Fruit fly (Drosophila melanogaster) whole organism, embryonic: Measurements from ENCODE around the gene Cdk1.

Source experiments
- Abd-B ChIP-seq: fragments of 200-800 bp; sonication (Bioruptor generic); optimal IDR thresholded peaks from 2 replicates; lab custom pipeline; 2018; ENCODE audit warnings: missing biosample characterization, mild to moderate bottlenecking, missing genetic modification characterization, moderate library complexity
- Ada2b ChIP-seq: fragments of 200-800 bp; sonication (Bioruptor generic); IDR thresholded peaks from 2 replicates; pipeline ENCODE4 v1.3.6; 2022; ENCODE audit warnings: missing biosample characterization, missing genetic modification characterization
- Bteb2 ChIP-seq: fragments of 200-800 bp; sonication (Bioruptor generic); optimal IDR thresholded peaks from 2 replicates; lab custom pipeline; 2016; ENCODE audit warnings: missing biosample characterization, missing genetic modification characterization
- C15 ChIP-seq: fragments of 200-800 bp; sonication (Bioruptor generic); IDR thresholded peaks from 3 replicates; pipeline ENCODE4 v1.3.6; 2022; ENCODE audit warnings: missing biosample characterization, missing genetic modification characterization
- CG12104 ChIP-seq: fragments of 200-800 bp; sonication (Bioruptor generic); optimal IDR thresholded peaks from 3 replicates; lab custom pipeline; 2016; ENCODE audit warnings: missing biosample characterization, missing genetic modification characterization
- CG12236 ChIP-seq: fragments of 200-800 bp; sonication (Bioruptor generic); optimal IDR thresholded peaks from 2 replicates; lab custom pipeline; 2016; ENCODE audit warnings: missing biosample characterization, missing genetic modification characterization
- CG12299 ChIP-seq: fragments of 200-800 bp; sonication (Bioruptor generic); optimal IDR thresholded peaks from 2 replicates; lab custom pipeline; 2018; ENCODE audit warnings: missing biosample characterization, mild to moderate bottlenecking, missing genetic modification characterization
- CG17359 ChIP-seq: fragments of 200-800 bp; sonication (Bioruptor generic); optimal IDR thresholded peaks from 3 replicates; lab custom pipeline; 2018; ENCODE audit warnings: missing biosample characterization, mild to moderate bottlenecking, missing genetic modification characterization, moderate library complexity
- CG2712 ChIP-seq: fragments of 200-800 bp; optimal IDR thresholded peaks from 3 replicates; lab custom pipeline; 2019; ENCODE audit warnings: missing biosample characterization, mild to moderate bottlenecking, missing genetic modification characterization, moderate library complexity
- CG31224 ChIP-seq: fragments of 200-800 bp; sonication (Bioruptor generic); IDR thresholded peaks from 2 replicates; pipeline ENCODE4 v1.3.6; 2022; ENCODE audit warnings: missing biosample characterization, missing genetic modification characterization
- CG33213 ChIP-seq: fragments of 200-800 bp; sonication (Bioruptor generic); optimal IDR thresholded peaks from 3 replicates; lab custom pipeline; 2016; ENCODE audit warnings: missing biosample characterization, missing genetic modification characterization
- CG33557 ChIP-seq: fragments of 200-800 bp; sonication (Bioruptor generic); optimal IDR thresholded peaks from 2 replicates; lab custom pipeline; 2019; ENCODE audit warnings: missing biosample characterization, mild to moderate bottlenecking, missing genetic modification characterization, moderate library complexity
- CG43689 ChIP-seq: fragments of 200-800 bp; sonication (Bioruptor generic); IDR thresholded peaks from 2 replicates; pipeline ENCODE4 v1.3.6; 2022; ENCODE audit warnings: missing biosample characterization, missing genetic modification characterization
- CG7357 ChIP-seq: fragments of 200-800 bp; sonication (Bioruptor generic); IDR thresholded peaks from 3 replicates; pipeline ENCODE4 v1.3.6; 2022; ENCODE audit warnings: missing biosample characterization, missing genetic modification characterization
- CG9609 ChIP-seq: fragments of 200-800 bp; sonication (Bioruptor generic); optimal IDR thresholded peaks from 3 replicates; lab custom pipeline; 2016; ENCODE audit warnings: missing biosample characterization, missing genetic modification characterization
- CHES-1-like ChIP-seq: fragments of 200-800 bp; sonication (Bioruptor generic); optimal IDR thresholded peaks from 2 replicates; lab custom pipeline; 2016; ENCODE audit warnings: missing biosample characterization, missing genetic modification characterization
- Deaf1 ChIP-seq: fragments of 200-800 bp; optimal IDR thresholded peaks from 3 replicates; lab custom pipeline; 2019; ENCODE audit warnings: missing biosample characterization, mild to moderate bottlenecking, missing genetic modification characterization, moderate library complexity
- Elba2 ChIP-seq: fragments of 200-800 bp; sonication (Bioruptor generic); optimal IDR thresholded peaks from 3 replicates; lab custom pipeline; 2016; ENCODE audit warnings: missing biosample characterization, missing genetic modification characterization
- Ets65A ChIP-seq: fragments of 200-800 bp; sonication (Bioruptor generic); peaks from one replicate; lab custom pipeline; 2016; ENCODE audit warnings: missing biosample characterization, missing genetic modification characterization
- HLH4C ChIP-seq: fragments of 200-800 bp; sonication (Bioruptor generic); IDR thresholded peaks from 3 replicates; pipeline ENCODE4 v1.3.6; 2022; ENCODE audit warnings: missing biosample characterization, missing genetic modification characterization; ENCODE audit not compliant: partially characterized antibody
- HLH54F ChIP-seq: fragments of 200-800 bp; sonication (Bioruptor generic); optimal IDR thresholded peaks from 3 replicates; lab custom pipeline; 2016; ENCODE audit warnings: missing biosample characterization, missing genetic modification characterization
- Mad ChIP-seq: fragments of 200-800 bp; sonication (Bioruptor generic); optimal IDR thresholded peaks from 2 replicates; lab custom pipeline; 2016; ENCODE audit warnings: missing biosample characterization, missing genetic modification characterization
- Max ChIP-seq: fragments of 200-800 bp; sonication (Bioruptor generic); optimal IDR thresholded peaks from 2 replicates; lab custom pipeline; 2016; ENCODE audit warnings: missing biosample characterization, mild to moderate bottlenecking, missing genetic modification characterization
- Med ChIP-seq: fragments of 200-800 bp; sonication (Bioruptor generic); peaks from one replicate; lab custom pipeline; 2016; ENCODE audit warnings: missing biosample characterization, missing genetic modification characterization, mild to moderate bottlenecking, inconsistent platforms, moderate library complexity
- Myb ChIP-seq: fragments of 200-800 bp; sonication (Bioruptor generic); optimal IDR thresholded peaks from 2 replicates; lab custom pipeline; 2016; ENCODE audit warnings: missing biosample characterization, missing genetic modification characterization
- NC2β ChIP-seq: fragments of 200-800 bp; sonication (Bioruptor generic); optimal IDR thresholded peaks from 2 replicates; lab custom pipeline; 2016; ENCODE audit warnings: missing biosample characterization, missing genetic modification characterization
- Oaz ChIP-seq: fragments of 200-800 bp; sonication (Bioruptor generic); IDR thresholded peaks from 2 replicates; pipeline ENCODE4 v1.3.6; 2022; ENCODE audit warnings: missing biosample characterization, missing genetic modification characterization
- Opbp ChIP-seq: fragments of 200-800 bp; sonication (Bioruptor generic); IDR thresholded peaks from 3 replicates; pipeline ENCODE4 v1.3.6; 2022; ENCODE audit warnings: missing biosample characterization, missing genetic modification characterization; ENCODE audit not compliant: partially characterized antibody
- Pdp1 ChIP-seq, 2 experiments: fragments of 200-800 bp; sonication (Bioruptor generic); optimal IDR thresholded peaks; 3 replicates each; lab custom pipeline; 2016; ENCODE audit warnings: missing biosample characterization in 2 of 2, missing genetic modification characterization in 2 of 2, mild to moderate bottlenecking in 1 of 2, moderate library complexity in 1 of 2
- Rx ChIP-seq: fragments of 200-800 bp; sonication (Bioruptor generic); IDR thresholded peaks from 2 replicates; pipeline ENCODE4 v1.3.6; 2022; ENCODE audit warnings: missing biosample characterization, missing genetic modification characterization
- Sin3A ChIP-seq: fragments of >200 bp; optimal IDR thresholded peaks from 2 replicates; lab custom pipeline; 2018
- Spps ChIP-seq: fragments of 200-800 bp; sonication (Bioruptor generic); optimal IDR thresholded peaks from 2 replicates; lab custom pipeline; 2018; ENCODE audit warnings: missing biosample characterization, mild to moderate bottlenecking, missing genetic modification characterization
- Sry-δ ChIP-seq: fragments of 200-800 bp; sonication (Bioruptor generic); optimal IDR thresholded peaks from 2 replicates; lab custom pipeline; 2016; ENCODE audit warnings: missing biosample characterization, missing genetic modification characterization
- al ChIP-seq: fragments of 200-800 bp; sonication (Bioruptor generic); IDR thresholded peaks from 2 replicates; pipeline ENCODE4 v1.3.6; 2022; ENCODE audit warnings: missing biosample characterization, missing genetic modification characterization
- bcd ChIP-seq: fragments of 200-800 bp; sonication (Bioruptor generic); optimal IDR thresholded peaks from 2 replicates; lab custom pipeline; 2017; ENCODE audit warnings: missing biosample characterization, mild to moderate bottlenecking, missing genetic modification characterization
- cad ChIP-seq: fragments of >200 bp; optimal IDR thresholded peaks from 2 replicates; lab custom pipeline; 2017; ENCODE audit warnings: missing biosample characterization, missing genetic modification characterization
- croc ChIP-seq: fragments of 200-800 bp; sonication (Bioruptor generic); conservative IDR thresholded peaks from 3 replicates; pipeline ENCODE4 v1.3.6; 2022; ENCODE audit warnings: missing biosample characterization, missing genetic modification characterization
- fd64A ChIP-seq: fragments of 200-800 bp; sonication (Bioruptor generic); optimal IDR thresholded peaks from 3 replicates; lab custom pipeline; 2018; ENCODE audit warnings: missing biosample characterization, mild to moderate bottlenecking, missing genetic modification characterization
- ham ChIP-seq: fragments of 200-800 bp; sonication (Bioruptor generic); IDR thresholded peaks from 2 replicates; pipeline ENCODE4 v1.3.6; 2022; ENCODE audit warnings: missing biosample characterization, missing genetic modification characterization
- maf-S ChIP-seq: fragments of 200-800 bp; sonication (Bioruptor generic); optimal IDR thresholded peaks from 2 replicates; lab custom pipeline; 2016; ENCODE audit warnings: missing biosample characterization, missing genetic modification characterization
- mam ChIP-seq: fragments of 200-800 bp; sonication (Bioruptor generic); optimal IDR thresholded peaks from 3 replicates; lab custom pipeline; 2016; ENCODE audit warnings: missing biosample characterization, missing genetic modification characterization
- mld ChIP-seq: fragments of 200-800 bp; sonication (Bioruptor generic); IDR thresholded peaks from 3 replicates; pipeline ENCODE4 v1.3.6; 2022; ENCODE audit warnings: missing biosample characterization, missing genetic modification characterization; ENCODE audit not compliant: partially characterized antibody
- nerfin-2 ChIP-seq: fragments of 200-800 bp; sonication (Bioruptor generic); IDR thresholded peaks from 2 replicates; pipeline ENCODE4 v1.3.6; 2022; ENCODE audit warnings: missing biosample characterization, missing genetic modification characterization; ENCODE audit not compliant: partially characterized antibody
- nmo ChIP-seq: fragments of 200-800 bp; sonication (Bioruptor generic); optimal IDR thresholded peaks from 2 replicates; lab custom pipeline; 2018; ENCODE audit warnings: missing biosample characterization, mild to moderate bottlenecking, missing genetic modification characterization, moderate library complexity
- pfk ChIP-seq: fragments of 200-800 bp; sonication (Bioruptor generic); optimal IDR thresholded peaks from 2 replicates; lab custom pipeline; 2018; ENCODE audit warnings: missing biosample characterization, mild to moderate bottlenecking, missing genetic modification characterization, moderate library complexity
- pum ChIP-seq: fragments of 200-800 bp; sonication (Bioruptor generic); optimal IDR thresholded peaks from 2 replicates; lab custom pipeline; 2016; ENCODE audit warnings: missing biosample characterization, missing genetic modification characterization
- sima ChIP-seq: fragments of 200-800 bp; sonication (Bioruptor generic); optimal IDR thresholded peaks from 2 replicates; lab custom pipeline; 2016; ENCODE audit warnings: missing biosample characterization, missing genetic modification characterization
- sug ChIP-seq: fragments of 200-800 bp; optimal IDR thresholded peaks from 2 replicates; lab custom pipeline; 2019; ENCODE audit warnings: missing biosample characterization, mild to moderate bottlenecking, missing genetic modification characterization, moderate library complexity
- tin ChIP-seq: fragments of 200-800 bp; sonication (Bioruptor generic); optimal IDR thresholded peaks from 3 replicates; lab custom pipeline; 2016; ENCODE audit warnings: missing biosample characterization, missing genetic modification characterization
- unpg ChIP-seq: fragments of 200-800 bp; sonication (Bioruptor generic); optimal IDR thresholded peaks from 3 replicates; lab custom pipeline; 2018; ENCODE audit warnings: missing biosample characterization, mild to moderate bottlenecking, missing genetic modification characterization, moderate library complexity
- zfh2 ChIP-seq: fragments of 200-800 bp; sonication (Bioruptor generic); optimal IDR thresholded peaks from 2 replicates; lab custom pipeline; 2016; ENCODE audit warnings: missing biosample characterization, missing genetic modification characterization

The Cdk1 gene

DNA sequence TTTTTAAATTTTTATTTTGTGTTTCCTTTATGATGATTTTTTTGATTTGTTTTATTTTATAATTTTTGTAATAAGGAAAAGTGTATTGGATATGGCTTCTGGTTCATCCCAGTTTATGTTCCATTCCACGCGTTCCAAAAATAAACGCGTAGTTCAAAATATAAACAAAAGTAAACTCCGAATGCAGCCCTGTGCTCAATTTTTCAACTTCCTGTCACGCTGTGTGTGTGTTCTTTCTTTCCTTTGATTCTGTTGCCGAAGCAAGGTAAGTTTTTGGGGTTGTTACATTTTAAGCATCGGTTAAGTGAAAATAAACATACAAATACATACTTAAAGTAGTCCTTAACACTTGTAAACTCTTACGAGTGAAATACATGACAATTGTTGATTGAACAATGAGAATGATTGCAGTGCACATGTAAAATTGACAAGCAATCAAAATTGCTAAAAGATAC, 22.1 kb upstream of the Cdk1 start, which contains the start of the genes Ip259 and RpS27A (continued):
- 0 out of 2 replicates have a peak, but pooled peaks have one; percentile 23 for TF ChIP-seq Oaz (GFP tag; lab: Robert Waterston, UW)
- TF ChIP-seq croc (GFP tag; lab: Robert Waterston, UW), result peak; percentile 61
- TF ChIP-seq Opbp (GFP tag; lab: Robert Waterston, UW), result no peak; the same call in 2 of the 3 replicates
- peak; percentile 97 for TF ChIP-seq Med (GFP tag; lab: Kevin White, UChicago)
- TF ChIP-seq al (GFP tag; lab: Robert Waterston, UW), result peak; percentile 56
- TF ChIP-seq C15 (GFP tag; lab: Robert Waterston, UW), result peak; percentile 65; the same call in 2 of the 3 replicates
- peak; percentile 86 for TF ChIP-seq Max (GFP tag; lab: Kevin White, UChicago)
- peak; percentile 75 for TF ChIP-seq sug (tag; lab: Kevin White, UChicago)
- no peak for TF ChIP-seq mld (GFP tag; lab: Robert Waterston, UW)
- peak; percentile 76 for TF ChIP-seq unpg (GFP tag; lab: Kevin White, UChicago)
- no peak for TF ChIP-seq Abd-B (GFP tag; lab: Kevin White, UChicago)
- TF ChIP-seq sima (GFP tag; lab: Kevin White, UChicago), result peak; percentile 43
- TF ChIP-seq bcd (GFP tag; lab: Kevin White, UChicago), result peak; percentile 89
- TF ChIP-seq CG17359, result peak; percentile 75
- TF ChIP-seq CG33213, result peak; percentile 88
- no peak for TF ChIP-seq Sin3A
- peak; percentile 42 for TF ChIP-seq Myb (GFP tag; lab: Kevin White, UChicago)
- TF ChIP-seq Ets65A (GFP tag; lab: Kevin White, UChicago), result peak; percentile 98
- TF ChIP-seq CG31224 (GFP tag; lab: Robert Waterston, UW), result peak; percentile 62
- TF ChIP-seq Mad, result peak; percentile 46
- peak; percentile 81 for TF ChIP-seq nmo
- TF ChIP-seq CHES-1-like (GFP tag; lab: Kevin White, UChicago), result peak; percentile 48
- peak; percentile 57 for TF ChIP-seq zfh2 (GFP tag; lab: Kevin White, UChicago)
- peak; percentile 30 for TF ChIP-seq pum (GFP tag; lab: Kevin White, UChicago)
- peak; percentile 58 for TF ChIP-seq HLH54F
- TF ChIP-seq Spps (tag; lab: Kevin White, UChicago), result peak; percentile 21
- TF ChIP-seq CG12104 (GFP tag; lab: Kevin White, UChicago), result peak; percentile 85
- TF ChIP-seq CG2712, result peak; percentile 79
- peak; percentile 64 for TF ChIP-seq CG12299
- peak; percentile 61; the same call in 1 of the 3 replicates for TF ChIP-seq CG7357
- TF ChIP-seq CG43689 (GFP tag; lab: Robert Waterston, UW), result no peak
- peak; percentile 96 for TF ChIP-seq pfk (GFP tag; lab: Kevin White, UChicago)
- TF ChIP-seq CG33557 (GFP tag; lab: Kevin White, UChicago), result peak; percentile 69
- peak; percentile 32 to 46 for TF ChIP-seq Pdp1 (GFP tag; optimal IDR thresholded peaks at IDR 0.05; lab: Kevin White, UChicago)
- TF ChIP-seq CG9609 (GFP tag; lab: Kevin White, UChicago), result peak; percentile 62
- peak; percentile 55 for TF ChIP-seq Bteb2 (GFP tag; lab: Kevin White, UChicago)
- no peak for TF ChIP-seq cad (GFP tag; lab: Kevin White, UChicago)
- peak; percentile 71 for TF ChIP-seq mam (GFP tag; lab: Kevin White, UChicago)
- peak; percentile 50 for TF ChIP-seq Sry-δ
- peak; percentile 96 for TF ChIP-seq NC2β
- peak; percentile 57 for TF ChIP-seq maf-S (GFP tag; lab: Kevin White, UChicago)
- TF ChIP-seq Rx, result no peak; the same call in 1 of the 2 replicates
- TF ChIP-seq tin (GFP tag; lab: Kevin White, UChicago), result peak; percentile 63
- TF ChIP-seq Ada2b (GFP tag; lab: Robert Waterston, UW), result no peak; the same call in 1 of the 2 replicates
- TF ChIP-seq Deaf1 (tag; lab: Kevin White, UChicago), result no peak
- TF ChIP-seq nerfin-2 (GFP tag; lab: Robert Waterston, UW), result no peak
- peak; percentile 9 for TF ChIP-seq CG12236 (GFP tag; lab: Kevin White, UChicago)
- peak; percentile 66 for TF ChIP-seq fd64A (GFP tag; lab: Kevin White, UChicago)
- no peak for TF ChIP-seq ham (GFP tag; lab: Robert Waterston, UW)
- TF ChIP-seq Elba2 (GFP tag; lab: Kevin White, UChicago), result no peak
- TF ChIP-seq HLH4C, result no peak
